Fruit fly (Drosophila melanogaster) whole organism, wandering third instar larva: Measurements from ENCODE around the gene CG11263.

Experiments
- Abd-B ChIP-seq: fragments of >200 bp; optimal IDR thresholded peaks from 2 replicates; lab custom pipeline; 2017; ENCODE audit warnings: missing biosample characterization, missing genetic modification characterization
- CG32264 ChIP-seq: fragments of 200-800 bp; sonication (Bioruptor generic); optimal IDR thresholded peaks from 2 replicates; lab custom pipeline; 2016; ENCODE audit warnings: missing biosample characterization, missing genetic modification characterization
- CG9705 ChIP-seq: fragments of 200-800 bp; sonication (Bioruptor generic); optimal IDR thresholded peaks from 2 replicates; lab custom pipeline; 2018; ENCODE audit warnings: missing biosample characterization, mild to moderate bottlenecking, missing genetic modification characterization
- CrebA ChIP-seq: fragments of 200-800 bp; sonication (Bioruptor generic); optimal IDR thresholded peaks from 2 replicates; lab custom pipeline; 2016; ENCODE audit warnings: missing biosample characterization, mild to moderate bottlenecking, missing genetic modification characterization, borderline replicate concordance
- Dfd ChIP-seq: fragments of >200 bp; optimal IDR thresholded peaks from 2 replicates; lab custom pipeline; 2017; ENCODE audit warnings: missing biosample characterization, missing genetic modification characterization
- GATAd ChIP-seq: sonication (Bioruptor generic); optimal IDR thresholded peaks from 2 replicates; lab custom pipeline; 2016; ENCODE audit warnings: missing biosample characterization, missing genetic modification characterization
- HLH106 ChIP-seq: fragments of 200-800 bp; optimal IDR thresholded peaks from 3 replicates; lab custom pipeline; 2019; ENCODE audit warnings: missing biosample characterization, mild to moderate bottlenecking, missing genetic modification characterization, moderate library complexity
- Hnf4 ChIP-seq: fragments of 200-800 bp; sonication (Bioruptor generic); optimal IDR thresholded peaks from 2 replicates; lab custom pipeline; 2016; ENCODE audit warnings: missing biosample characterization, mild to moderate bottlenecking, missing genetic modification characterization
- Hr78 ChIP-seq: fragments of >200 bp; optimal IDR thresholded peaks from 2 replicates; lab custom pipeline; 2017; ENCODE audit warnings: missing biosample characterization, missing genetic modification characterization
- Hr83 ChIP-seq: fragments of 200-300 bp; sonication (Bioruptor generic); optimal IDR thresholded peaks from 2 replicates; lab custom pipeline; 2016; ENCODE audit warnings: missing biosample characterization, mild to moderate bottlenecking, missing genetic modification characterization, moderate library complexity; ENCODE audit not compliant: poor library complexity, severe bottlenecking
- Jra ChIP-seq: sonication (Bioruptor generic); optimal IDR thresholded peaks from 2 replicates; lab custom pipeline; 2016; ENCODE audit warnings: missing biosample characterization, missing genetic modification characterization
- Myc ChIP-seq: fragments of >200 bp; optimal IDR thresholded peaks from 2 replicates; lab custom pipeline; 2017
- N ChIP-seq: fragments of >200 bp; optimal IDR thresholded peaks from 2 replicates; lab custom pipeline; 2018; ENCODE audit warnings: missing biosample characterization, missing external identifiers, missing genetic modification characterization
- OdsH ChIP-seq: fragments of 200-800 bp; sonication (Bioruptor generic); optimal IDR thresholded peaks from 2 replicates; lab custom pipeline; 2016; ENCODE audit warnings: missing biosample characterization, mild to moderate bottlenecking, missing genetic modification characterization
- Rel ChIP-seq, 2 experiments: fragments of 200-800 bp; sonication (Bioruptor generic) in 1 of 2; optimal IDR thresholded peaks; 2 replicates in 1 of 2; 3 replicates in 1 of 2; lab custom pipeline; 2016 to 2019; ENCODE audit warnings: mild to moderate bottlenecking in 2 of 2, missing biosample characterization in 2 of 2, missing genetic modification characterization in 2 of 2, moderate library complexity in 1 of 2
- Sp1 ChIP-seq: fragments of 200-800 bp; sonication (Bioruptor generic); optimal IDR thresholded peaks from 3 replicates; lab custom pipeline; 2019; ENCODE audit warnings: missing biosample characterization, mild to moderate bottlenecking, missing genetic modification characterization, moderate library complexity
- Vsx2 ChIP-seq: fragments of 200-300, 225-300 bp; sonication (Bioruptor generic); optimal IDR thresholded peaks from 2 replicates; lab custom pipeline; 2018; ENCODE audit warnings: missing biosample characterization, missing genetic modification characterization; ENCODE audit not compliant: partially characterized antibody
- br ChIP-seq: fragments of 200-800 bp; sonication (Bioruptor generic); optimal IDR thresholded peaks from 2 replicates; lab custom pipeline; 2016; ENCODE audit warnings: missing biosample characterization, missing genetic modification characterization
- brk ChIP-seq: fragments of 200-800 bp; sonication (Bioruptor generic); optimal IDR thresholded peaks from 2 replicates; lab custom pipeline; 2016; ENCODE audit warnings: missing biosample characterization, mild to moderate bottlenecking, missing genetic modification characterization
- dl ChIP-seq, 2 experiments: fragments of 175-275, 200-275 bp in 1 of 2; fragments of 200-275 bp in 1 of 2; sonication (Bioruptor generic); optimal IDR thresholded peaks; lab custom pipeline; 2018; ENCODE audit warnings: mild to moderate bottlenecking in 2 of 2, missing biosample characterization in 2 of 2, missing genetic modification characterization in 2 of 2, moderate library complexity in 2 of 2; ENCODE audit not compliant: partially characterized antibody in 2 of 2, insufficient read depth in 1 of 2
- dmrt93B ChIP-seq: fragments of 200-800 bp; sonication (Bioruptor generic); optimal IDR thresholded peaks from 2 replicates; lab custom pipeline; 2018; ENCODE audit warnings: missing biosample characterization, mild to moderate bottlenecking, missing genetic modification characterization
- ey ChIP-seq: fragments of 200-800 bp; sonication (Bioruptor generic); optimal IDR thresholded peaks from 2 replicates; lab custom pipeline; 2016; ENCODE audit warnings: missing biosample characterization, missing genetic modification characterization
- foxo ChIP-seq, 2 experiments: fragments of 200-800 bp; sonication (Bioruptor generic); optimal IDR thresholded peaks; 2 replicates in 1 of 2; 3 replicates in 1 of 2; lab custom pipeline; 2016 to 2017; ENCODE audit warnings: missing biosample characterization in 2 of 2, missing genetic modification characterization in 2 of 2
- fru ChIP-seq: fragments of 200-800 bp; sonication (Bioruptor generic); optimal IDR thresholded peaks from 3 replicates; lab custom pipeline; 2016; ENCODE audit warnings: missing biosample characterization, mild to moderate bottlenecking, missing genetic modification characterization
- h ChIP-seq: fragments of 200-800 bp; sonication (Bioruptor generic); optimal IDR thresholded peaks from 3 replicates; lab custom pipeline; 2016; ENCODE audit warnings: missing biosample characterization, mild to moderate bottlenecking, missing genetic modification characterization
- jim ChIP-seq: fragments of 175-275, 200-325 bp; sonication (Bioruptor generic); optimal IDR thresholded peaks from 2 replicates; lab custom pipeline; 2016; ENCODE audit warnings: missing biosample characterization, mild to moderate bottlenecking, missing genetic modification characterization
- lola ChIP-seq: fragments of >200 bp; optimal IDR thresholded peaks from 2 replicates; lab custom pipeline; 2017; ENCODE audit warnings: missing biosample characterization, missing genetic modification characterization
- pan ChIP-seq: fragments of >200 bp; optimal IDR thresholded peaks from 2 replicates; lab custom pipeline; 2017
- psq ChIP-seq: fragments of 200-800 bp; sonication (Bioruptor generic); optimal IDR thresholded peaks from 3 replicates; lab custom pipeline; 2017; ENCODE audit warnings: missing biosample characterization, mild to moderate bottlenecking, missing genetic modification characterization, moderate library complexity
- rgr ChIP-seq: fragments of 200-800 bp; sonication (Bioruptor generic); optimal IDR thresholded peaks from 3 replicates; lab custom pipeline; 2016; ENCODE audit warnings: missing biosample characterization, mild to moderate bottlenecking, missing genetic modification characterization
- sage ChIP-seq: fragments of 200-800 bp; sonication (Bioruptor generic); optimal IDR thresholded peaks from 2 replicates; lab custom pipeline; 2016; ENCODE audit warnings: missing biosample characterization, mild to moderate bottlenecking, missing genetic modification characterization
- sv ChIP-seq: fragments of 200-800 bp; sonication (Bioruptor generic); optimal IDR thresholded peaks from 3 replicates; lab custom pipeline; 2016; ENCODE audit warnings: missing biosample characterization, missing genetic modification characterization
- tai ChIP-seq: sonication (Bioruptor generic); optimal IDR thresholded peaks from 2 replicates; lab custom pipeline; 2016; ENCODE audit warnings: missing biosample characterization, missing genetic modification characterization

CG11263 gene

DNA sequence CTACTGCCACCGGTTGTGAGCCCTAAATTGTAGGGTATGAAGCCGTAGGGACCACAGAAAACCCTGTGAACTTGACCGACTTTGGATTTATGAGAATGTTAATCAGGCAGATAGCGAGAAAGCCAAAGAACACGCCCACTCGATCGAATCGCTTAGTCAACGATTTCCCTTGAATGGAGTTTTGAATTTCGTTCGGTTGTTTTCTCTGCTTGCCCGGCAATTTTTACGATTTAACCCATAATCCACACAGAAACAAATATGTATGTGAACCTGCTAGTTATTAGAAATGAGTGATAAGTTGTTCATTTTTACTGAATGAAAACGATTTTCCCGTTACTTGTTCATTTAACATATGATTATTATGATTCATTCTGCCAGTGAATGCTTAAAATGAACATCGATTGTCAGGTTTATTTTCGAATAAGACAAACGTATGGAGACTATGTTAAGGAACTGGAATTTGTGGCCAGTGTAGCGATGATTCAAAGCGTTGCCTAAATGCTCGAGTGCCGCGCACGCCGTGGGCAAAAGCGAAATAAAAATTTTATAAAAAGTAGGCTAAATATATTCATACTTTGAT is 23.5 kb downstream of the CG11263 start:
- no peak for TF ChIP-seq Dfd (GFP tag; lab: Kevin White, UChicago)
- no peak for TF ChIP-seq Jra
- TF ChIP-seq fru (GFP tag; lab: Kevin White, UChicago) = peak; percentile 20
- TF ChIP-seq rgr = peak; percentile 13
- peak; percentile 24 for TF ChIP-seq h (GFP tag; lab: Kevin White, UChicago)
- TF ChIP-seq OdsH (GFP tag; lab: Kevin White, UChicago) = no peak

DNA sequence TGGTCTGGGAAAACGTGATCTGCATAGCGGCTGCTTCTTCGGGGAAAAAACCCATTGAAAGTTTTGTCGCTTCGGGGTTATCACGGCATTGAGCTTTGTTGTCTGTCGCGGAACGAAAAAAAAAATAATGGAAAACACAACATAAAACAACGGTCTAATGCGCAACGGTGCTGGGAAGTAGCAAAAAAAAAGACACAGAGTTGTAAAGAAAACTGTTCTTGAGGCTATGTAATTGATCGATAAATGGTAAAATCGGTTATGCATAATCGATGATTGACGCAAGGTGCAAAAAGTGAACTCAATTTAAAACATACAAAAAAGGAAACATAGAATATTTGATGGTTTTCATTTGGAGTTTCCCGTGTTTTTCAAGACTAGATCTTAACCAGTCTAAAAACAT is 24.7 kb downstream of the CG11263 start:
- TF ChIP-seq Hr78 (GFP tag; lab: Kevin White, UChicago) (no peak), sage (GFP tag; lab: Kevin White, UChicago) (no peak), GATAd (GFP tag; lab: Kevin White, UChicago) (no peak), foxo (GFP tag; optimal IDR thresholded peaks at IDR 0.05; lab: Kevin White, UChicago) (no peak), brk (GFP tag; lab: Kevin White, UChicago) (no peak), N (GFP tag; lab: Kevin White, UChicago) (no peak), CG32264 (GFP tag; lab: Kevin White, UChicago) (no peak), Hr83 (GFP tag; lab: Kevin White, UChicago) (no peak), HLH106 (tag; lab: Kevin White, UChicago) (no peak), Hnf4 (GFP tag; lab: Kevin White, UChicago) (no peak), pan (lab: Kevin White, UChicago) (no peak)
- TF ChIP-seq, all 38 proteins: peak for 0

DNA sequence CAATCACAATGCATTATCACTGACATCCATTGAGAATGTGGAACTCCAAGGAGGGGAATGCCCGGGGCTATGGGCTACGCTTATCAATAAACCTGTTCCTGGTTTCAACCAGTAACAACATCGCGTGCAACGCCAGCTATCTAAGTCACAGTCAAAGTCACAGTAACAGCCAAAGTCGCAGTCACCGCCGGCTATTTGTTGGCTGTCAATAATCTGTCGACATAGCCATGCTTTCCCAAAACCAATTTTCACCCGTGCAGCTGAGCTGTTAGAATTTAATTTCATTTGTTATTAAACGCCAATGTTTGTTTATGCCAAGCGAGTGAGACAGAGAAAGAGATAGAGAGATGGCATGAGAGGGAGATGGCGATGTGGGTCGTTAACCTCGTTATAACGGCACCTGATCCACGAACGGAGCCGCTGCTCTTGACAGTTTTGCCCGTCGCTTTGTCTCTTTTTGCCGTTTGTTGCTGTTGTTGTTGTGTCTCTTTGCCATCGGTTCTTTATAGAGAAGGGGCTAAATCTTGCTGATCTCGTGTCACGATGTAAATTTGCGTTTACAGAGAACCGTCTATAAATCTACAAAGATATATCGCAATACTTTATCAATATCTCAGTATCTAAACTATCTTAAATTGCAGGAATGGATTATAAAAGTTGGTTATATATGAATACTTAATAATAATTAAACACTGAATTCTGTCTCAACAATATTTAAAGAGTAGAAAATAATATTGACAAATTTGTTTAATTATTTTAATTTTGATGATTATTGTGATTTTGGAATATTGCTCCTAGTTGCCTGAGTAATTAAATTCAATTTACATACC is 25.7 kb downstream of the CG11263 start:
- peak; percentile 13 for TF ChIP-seq Sp1 (GFP tag; lab: Kevin White, UChicago)
- TF ChIP-seq Hnf4 (GFP tag; lab: Kevin White, UChicago) = no peak
- TF ChIP-seq dmrt93B (GFP tag; lab: Kevin White, UChicago) = no peak
- no peak for TF ChIP-seq lola (GFP tag; lab: Kevin White, UChicago)
- TF ChIP-seq Rel (GFP tag; optimal IDR thresholded peaks at IDR 0.05; lab: Kevin White, UChicago) = no peak
- peak; percentile 88 for TF ChIP-seq Rel (tag; optimal IDR thresholded peaks at IDR 0.05; lab: Kevin White, UChicago)
- TF ChIP-seq foxo (GFP tag; optimal IDR thresholded peaks at IDR 0.05; lab: Kevin White, UChicago) = peak in 1 of 2 experiments; percentile 14

DNA sequence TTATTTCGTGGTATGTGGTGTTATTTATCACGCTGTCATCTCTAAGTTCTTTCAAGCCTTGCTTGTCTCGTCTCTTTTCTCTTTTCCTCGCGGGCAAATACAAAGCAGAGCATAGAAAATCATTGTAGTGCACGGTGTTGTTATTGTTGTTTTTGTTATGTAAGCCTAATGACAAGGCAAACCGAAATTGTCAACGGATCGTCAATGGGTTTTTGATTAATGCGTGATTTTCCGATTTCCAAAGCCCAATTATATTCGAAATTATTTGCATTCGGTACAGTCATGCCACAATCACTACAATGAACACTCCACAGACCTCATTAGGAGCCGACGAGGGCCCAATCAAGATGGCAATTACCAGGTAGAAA is 26.3 kb downstream of the CG11263 start:
- no peak for TF ChIP-seq jim (GFP tag; lab: Kevin White, UChicago)
- TF ChIP-seq, all 38 proteins: peak for 0

DNA sequence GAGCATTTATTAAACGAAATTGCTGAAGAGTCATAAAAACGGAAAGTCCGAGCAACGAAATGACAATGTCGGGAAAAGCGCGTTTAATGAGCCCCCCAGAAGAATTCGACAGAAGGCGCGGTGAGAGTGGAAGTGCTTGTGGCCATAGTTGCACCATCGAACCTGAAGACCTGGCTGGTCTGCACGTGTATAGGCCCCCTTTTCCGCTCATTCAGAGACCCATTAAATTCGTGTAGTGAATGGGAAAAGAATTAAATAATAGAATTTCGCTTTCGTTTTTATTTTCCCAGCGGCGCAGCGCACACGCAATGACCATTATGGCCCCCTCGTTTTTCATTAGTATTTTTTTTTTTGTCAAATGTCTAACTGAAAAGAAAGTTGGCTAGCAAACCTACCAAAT is 26.7 kb downstream of the CG11263 start:
- peak; percentile 42 for TF ChIP-seq Vsx2 (GFP tag; lab: Kevin White, UChicago)
- TF ChIP-seq Hnf4 (GFP tag; lab: Kevin White, UChicago) = no peak

DNA sequence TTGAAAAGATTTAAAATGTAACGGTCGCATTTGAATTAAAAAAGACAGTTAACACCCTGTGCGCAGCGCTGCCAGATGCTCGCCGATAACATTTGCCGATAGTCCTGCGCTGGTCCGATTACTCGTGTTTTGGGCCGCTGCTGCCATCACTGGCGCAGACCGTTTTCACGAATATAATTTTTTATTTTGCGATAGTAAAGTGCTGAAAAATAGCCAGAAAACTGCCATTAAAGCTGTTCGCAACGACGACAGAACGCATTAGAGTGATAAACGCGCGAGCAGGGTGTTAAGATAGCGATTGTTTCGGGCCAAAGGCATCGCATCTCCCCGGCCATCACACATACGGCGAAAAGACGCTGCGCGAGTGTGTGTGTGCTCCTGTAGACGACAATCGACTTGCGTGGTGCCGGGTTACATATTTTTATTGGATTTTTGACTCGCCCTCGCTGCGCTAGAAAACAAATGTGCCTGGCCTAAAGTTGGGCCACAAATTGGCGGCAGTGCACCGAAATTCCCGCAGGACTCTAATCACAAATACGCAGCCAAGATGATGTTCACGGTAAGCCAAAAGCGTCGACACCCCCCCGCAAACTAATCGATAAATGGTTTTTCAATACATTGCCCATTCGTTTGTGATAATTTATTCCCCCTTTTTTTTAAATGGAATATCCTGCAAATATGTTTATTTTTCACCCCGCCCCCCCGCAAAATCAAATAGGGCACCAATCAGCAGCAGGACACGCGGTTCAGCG is 30.3 kb downstream of the CG11263 start, which contains the start of gene Srrm1:
Gene Srrm1, plus strand, starts transcription at position 116 of the 752 bp plus-strand sequence.
- peak; percentile 8 for TF ChIP-seq ey (GFP tag; lab: Kevin White, UChicago)
- no peak for TF ChIP-seq br (GFP tag; lab: Kevin White, UChicago)
- TF ChIP-seq sv = peak; percentile 21
- no peak for TF ChIP-seq dl (GFP tag; optimal IDR thresholded peaks at IDR 0.05; lab: Kevin White, UChicago; ENCODE audit: insufficient read depth in 1 of 2, partially characterized antibody in 2 of 2)
- TF ChIP-seq Hr78 (GFP tag; lab: Kevin White, UChicago) = no peak
- peak; percentile 33 for TF ChIP-seq h (GFP tag; lab: Kevin White, UChicago)
- no peak for TF ChIP-seq Vsx2 (GFP tag; lab: Kevin White, UChicago)
- TF ChIP-seq Hr83 (GFP tag; lab: Kevin White, UChicago) = peak; percentile 87
- TF ChIP-seq GATAd (GFP tag; lab: Kevin White, UChicago) = no peak
- no peak for TF ChIP-seq Hnf4 (GFP tag; lab: Kevin White, UChicago)
- no peak for TF ChIP-seq Myc
- TF ChIP-seq Sp1 (GFP tag; lab: Kevin White, UChicago) = peak; percentile 20
- TF ChIP-seq CG9705 = peak; percentile 32
- no peak for TF ChIP-seq sage (GFP tag; lab: Kevin White, UChicago)
- no peak for TF ChIP-seq CrebA (GFP tag; lab: Kevin White, UChicago)
- no peak for TF ChIP-seq Jra
- TF ChIP-seq Dfd (GFP tag; lab: Kevin White, UChicago) = no peak
- peak in 1 of 2 experiments; percentile 50 for TF ChIP-seq foxo (GFP tag; optimal IDR thresholded peaks at IDR 0.05; lab: Kevin White, UChicago)
- no peak for TF ChIP-seq pan (lab: Kevin White, UChicago)
- no peak for TF ChIP-seq psq (GFP tag; lab: Kevin White, UChicago)
- TF ChIP-seq dmrt93B (GFP tag; lab: Kevin White, UChicago) = no peak
- TF ChIP-seq HLH106 (tag; lab: Kevin White, UChicago) = no peak
- no peak for TF ChIP-seq tai (GFP tag; lab: Kevin White, UChicago)
- peak; percentile 46 for TF ChIP-seq rgr
- no peak for TF ChIP-seq jim (GFP tag; lab: Kevin White, UChicago)
- no peak for TF ChIP-seq Abd-B (GFP tag; lab: Kevin White, UChicago)
